Worm (Caenorhabditis elegans) whole organism, L4/young adult: Measurements from ENCODE around the gene ZK637.12.

Experiments
- dao-5 ChIP-seq: sonication (generic microtip); optimal IDR thresholded peaks from 2 replicates; lab custom pipeline; 2016; ENCODE audit warnings: missing genotype, missing genetic modification characterization, moderate library complexity, missing compliant biosample characterization
- him-1 ChIP-seq: sonication (generic microtip); optimal IDR thresholded peaks from 2 replicates; lab custom pipeline; 2016; ENCODE audit warnings: missing genotype, missing genetic modification reagents, missing genetic modification characterization, missing compliant biosample characterization

ce11 chrIII:8925539-8925938 lies 1.5 kb downstream of the ZK637.12 start:
- TF ChIP-seq dao-5 (tag; lab: Kevin White, UChicago) (no peak), him-1 (tag; lab: Kevin White, UChicago) (no peak)
